Worm (Caenorhabditis elegans): Measurements from ENCODE around the gene ain-1.

ain-1 gene

DNA sequence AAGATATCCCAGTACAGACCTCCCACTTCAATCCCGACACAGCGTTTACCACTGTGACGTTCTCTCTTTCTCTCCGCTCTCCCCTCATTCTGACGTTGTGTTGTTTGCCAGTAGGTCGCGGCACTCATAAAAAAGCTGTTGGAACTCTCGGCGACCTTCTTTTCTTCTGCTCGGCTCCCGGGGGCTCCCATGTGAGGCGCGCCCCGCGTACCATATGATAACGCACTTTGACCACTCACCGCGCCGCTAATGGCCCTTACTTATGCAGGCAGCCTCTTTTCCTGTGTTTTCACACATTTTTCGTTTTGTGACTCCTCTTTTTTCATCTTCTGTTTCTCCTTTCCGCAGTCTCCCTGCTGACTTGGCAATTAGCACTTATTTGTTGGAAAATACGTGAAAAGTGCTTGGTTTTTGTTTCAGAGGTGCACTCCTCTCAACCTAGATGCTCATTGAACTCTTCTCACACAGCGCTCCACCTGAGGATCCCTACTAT is 33.9 kb upstream of the ain-1 start, which contains the start of gene ser-1:
TSS of gene ser-1 (plus strand) at position 443 of the 493 bp plus-strand sequence.
- TF ChIP-seq fkh-8 (tag; optimal IDR thresholded peaks at IDR 0.05), result no peak
- no peak for TF ChIP-seq nhr-77 (tag; optimal IDR thresholded peaks at IDR 0.05)
- TF ChIP-seq dsc-1 (tag; optimal IDR thresholded peaks at IDR 0.05), result no peak
- peak; percentile 6 for TF ChIP-seq lin-14 (GFP tag; optimal IDR thresholded peaks at IDR 0.05)

- TF ChIP-seq nhr-77 (tag; optimal IDR thresholded peaks at IDR 0.05), result no peak
- peak; percentile 97 for TF ChIP-seq fkh-10 (GFP tag; optimal IDR thresholded peaks at IDR 0.05)
- TF ChIP-seq lin-14 (GFP tag; optimal IDR thresholded peaks at IDR 0.05), result peak; percentile 1
- TF ChIP-seq irx-1 (tag; optimal IDR thresholded peaks at IDR 0.05), result no peak
Measured at ce11 chrX:16588102-16588501, 25.1 kb upstream of the ain-1 start.

DNA sequence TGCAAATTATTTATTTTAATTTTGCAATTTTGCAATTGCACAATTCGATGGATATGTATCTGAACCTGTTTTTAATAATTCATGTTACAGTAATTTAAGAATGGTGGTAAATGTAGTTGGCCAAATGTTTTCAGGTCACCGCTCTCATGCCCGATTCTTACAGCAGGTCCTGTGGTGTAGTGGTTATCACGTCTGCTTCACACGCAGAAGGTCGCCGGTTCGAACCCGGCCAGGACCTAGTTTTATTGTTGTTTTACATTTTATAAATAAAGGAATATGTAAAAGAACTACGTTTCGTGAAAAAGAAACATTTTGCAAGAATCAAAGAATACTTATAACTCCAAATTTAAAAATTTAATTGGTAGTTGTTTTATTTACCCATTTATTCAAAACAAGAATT is 23.0 kb upstream of the ain-1 start:
- TF ChIP-seq nhr-71 (tag; optimal IDR thresholded peaks at IDR 0.05) (no peak), unc-30 (tag; optimal IDR thresholded peaks at IDR 0.05) (no peak), ceh-88 (GFP tag; IDR thresholded peaks at IDR 0.05) (no peak), dpl-1 (GFP tag; optimal IDR thresholded peaks at IDR 0.05) (no peak), sup-37 (GFP tag; optimal IDR thresholded peaks at IDR 0.05) (no peak), alr-1 (tag; optimal IDR thresholded peaks at IDR 0.05; ENCODE audit: borderline replicate concordance) (no peak)

DNA sequence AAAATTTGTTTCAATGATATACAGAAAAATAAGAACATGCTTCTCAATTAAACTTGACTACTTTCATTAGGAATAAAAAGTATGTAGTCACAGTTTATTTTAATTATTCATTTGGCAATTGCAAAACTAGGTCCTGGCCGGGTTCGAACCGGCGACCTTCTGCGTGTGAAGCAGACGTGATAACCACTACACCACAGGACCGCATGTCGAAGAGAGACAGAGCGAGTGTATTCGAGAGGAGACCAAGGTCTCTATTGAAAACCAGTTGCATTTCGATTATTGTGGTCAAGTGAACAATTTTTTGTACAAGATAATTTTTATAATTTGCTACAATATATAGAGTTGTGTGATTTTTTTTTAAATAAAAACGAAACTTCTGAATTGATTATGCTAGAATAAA is 22.4 kb upstream of the ain-1 start:
- TF ChIP-seq nhr-19 (GFP tag; conservative IDR thresholded peaks at IDR 0.05) (peak; percentile 67), lin-39 (tag; optimal IDR thresholded peaks at IDR 0.05) (no peak), jun-1 (tag; optimal IDR thresholded peaks at IDR 0.05) (peak; percentile 27), aha-1 (tag; optimal IDR thresholded peaks at IDR 0.05) (no peak), lin-14 (GFP tag; optimal IDR thresholded peaks at IDR 0.05) (peak; percentile 70), elt-3 (tag; optimal IDR thresholded peaks at IDR 0.05) (peak in 1 of 6 experiments; percentile 70), hlh-4 (tag; optimal IDR thresholded peaks at IDR 0.05) (no peak), pag-3 (tag; optimal IDR thresholded peaks at IDR 0.05; ENCODE audit: borderline replicate concordance, insufficient read depth) (no peak), C04F5.9 (tag; optimal IDR thresholded peaks at IDR 0.05) (no peak), mef-2 (tag; optimal IDR thresholded peaks at IDR 0.05) (no peak), unc-130 (tag; optimal IDR thresholded peaks at IDR 0.05) (peak; percentile 14), lin-13 (GFP tag; optimal IDR thresholded peaks at IDR 0.05) (no peak), egl-13 (tag; optimal IDR thresholded peaks at IDR 0.05) (peak; percentile 28), tbx-2 (tag; optimal IDR thresholded peaks at IDR 0.05) (peak; percentile 64), rnt-1 (tag; optimal IDR thresholded peaks at IDR 0.05) (peak; percentile 65), unc-30 (tag; optimal IDR thresholded peaks at IDR 0.05) (no peak), fkh-8 (tag; optimal IDR thresholded peaks at IDR 0.05) (peak; percentile 64), ztf-11 (tag; optimal IDR thresholded peaks at IDR 0.05) (peak in 1 of 2 experiments; percentile 19), swsn-7 (tag; optimal IDR thresholded peaks at IDR 0.05) (peak; percentile 66), egl-27 (tag; optimal IDR thresholded peaks at IDR 0.05) (no peak), ceh-82 (tag; optimal IDR thresholded peaks at IDR 0.05) (peak; percentile 38 to 54 (median 46)), efl-1 (optimal IDR thresholded peaks at IDR 0.05) (peak; percentile 28), efl-1 (GFP tag; optimal IDR thresholded peaks at IDR 0.05 in 1 of 2) (peak in 1 of 2 experiments; percentile 83), nhr-71 (tag; optimal IDR thresholded peaks at IDR 0.05) (peak; percentile 78), pqm-1 (tag; optimal IDR thresholded peaks at IDR 0.05) (no peak), nhr-12 (tag; optimal IDR thresholded peaks at IDR 0.05) (no peak), nhr-47 (tag; optimal IDR thresholded peaks at IDR 0.05) (peak; percentile 80), dpl-1 (GFP tag; optimal IDR thresholded peaks at IDR 0.05) (peak in 2 of 3 experiments; percentile 7 to 21), nhr-77 (tag; optimal IDR thresholded peaks at IDR 0.05) (peak; percentile 61), ama-1 (optimal IDR thresholded peaks at IDR 0.05) (no peak), unc-62 (GFP tag; optimal IDR thresholded peaks at IDR 0.05) (no peak), dsc-1 (tag; optimal IDR thresholded peaks at IDR 0.05) (peak; percentile 76), lin-35 (GFP tag; optimal IDR thresholded peaks at IDR 0.05) (peak; percentile 26 to 72), ets-5 (GFP tag; IDR thresholded peaks at IDR 0.05) (no peak), nhr-85 (tag) (peak; percentile 63), snpc-4 (tag; optimal IDR thresholded peaks at IDR 0.05) (peak; percentile 15), fos-1 (tag; optimal IDR thresholded peaks at IDR 0.05) (peak; percentile 52), nhr-90 (tag; optimal IDR thresholded peaks at IDR 0.05; ENCODE audit: poor library complexity) (peak; percentile 78), snu-23 (GFP tag; optimal IDR thresholded peaks at IDR 0.05) (peak; percentile 87), skn-1 (tag; optimal IDR thresholded peaks at IDR 0.05) (peak; percentile 53)

All from whole organism, L1 larva.